Worm (Caenorhabditis elegans): ENCODE results near the gene nhr-56.
A peak's percentile ranks its signal among the peaks of the same experiment; 100 is the strongest.

Gene nhr-56

DNA sequence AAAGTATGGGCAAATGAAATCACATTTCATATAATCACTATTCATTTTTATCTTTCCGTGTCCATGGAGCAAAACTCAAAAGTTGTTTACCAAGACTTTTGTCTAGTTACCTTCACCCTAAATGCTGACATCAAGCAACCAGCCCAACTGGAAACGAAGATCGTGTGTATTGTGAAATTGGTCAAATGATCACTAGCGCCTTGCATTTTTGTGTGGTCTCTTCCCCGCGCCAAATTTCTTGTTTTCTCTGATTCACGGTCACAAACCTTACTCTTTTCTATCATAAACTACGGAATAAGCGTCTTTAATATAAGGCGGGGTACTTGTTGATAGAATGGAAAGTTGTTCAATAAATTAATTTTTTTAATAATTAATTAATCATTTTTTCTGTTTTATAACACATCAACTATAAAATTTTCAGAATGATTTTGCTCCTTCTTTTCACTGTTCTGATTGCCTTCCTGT, 31.4 kb downstream of the nhr-56 start, which contains the start of gene cyp-33C7 (continued):
- no peak for TF ChIP-seq zip-2 (tag; optimal IDR thresholded peaks at IDR 0.05)

DNA sequence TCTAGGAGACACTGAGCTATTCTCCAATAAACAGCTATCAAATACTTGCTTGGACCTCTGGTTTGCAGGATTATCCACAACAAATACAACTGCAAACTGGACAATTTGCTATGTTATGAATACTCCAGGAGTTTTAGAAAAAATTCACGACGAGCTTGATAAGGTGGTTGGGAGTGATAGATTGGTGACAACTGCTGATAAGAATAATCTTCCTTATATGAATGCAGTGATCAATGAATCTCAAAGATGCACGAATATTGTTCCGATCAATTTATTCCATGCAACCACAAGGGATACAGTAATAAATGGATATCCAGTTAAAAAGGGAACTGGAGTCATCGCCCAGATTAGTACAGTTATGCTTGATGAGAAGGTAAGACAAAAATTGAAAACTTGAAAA, 33.0 kb downstream of the nhr-56 start:
- TF ChIP-seq mes-2 (tag; optimal IDR thresholded peaks at IDR 0.05; ENCODE audit: poor library complexity, severe bottlenecking): no peak
- peak; percentile 8 for TF ChIP-seq dve-1 (tag; optimal IDR thresholded peaks at IDR 0.05; ENCODE audit: insufficient read depth)
- TF ChIP-seq snpc-1.2 (GFP tag; IDR thresholded peaks at IDR 0.05): no peak
- TF ChIP-seq pqm-1 (tag; optimal IDR thresholded peaks at IDR 0.05): peak; percentile 7
- TF ChIP-seq dmd-6 (GFP tag; IDR thresholded peaks at IDR 0.05): peak; percentile 73
- TF ChIP-seq daf-16 (GFP tag; optimal IDR thresholded peaks at IDR 0.05): no peak
- peak; percentile 19 for TF ChIP-seq daf-16 (tag; optimal IDR thresholded peaks at IDR 0.05)

DNA sequence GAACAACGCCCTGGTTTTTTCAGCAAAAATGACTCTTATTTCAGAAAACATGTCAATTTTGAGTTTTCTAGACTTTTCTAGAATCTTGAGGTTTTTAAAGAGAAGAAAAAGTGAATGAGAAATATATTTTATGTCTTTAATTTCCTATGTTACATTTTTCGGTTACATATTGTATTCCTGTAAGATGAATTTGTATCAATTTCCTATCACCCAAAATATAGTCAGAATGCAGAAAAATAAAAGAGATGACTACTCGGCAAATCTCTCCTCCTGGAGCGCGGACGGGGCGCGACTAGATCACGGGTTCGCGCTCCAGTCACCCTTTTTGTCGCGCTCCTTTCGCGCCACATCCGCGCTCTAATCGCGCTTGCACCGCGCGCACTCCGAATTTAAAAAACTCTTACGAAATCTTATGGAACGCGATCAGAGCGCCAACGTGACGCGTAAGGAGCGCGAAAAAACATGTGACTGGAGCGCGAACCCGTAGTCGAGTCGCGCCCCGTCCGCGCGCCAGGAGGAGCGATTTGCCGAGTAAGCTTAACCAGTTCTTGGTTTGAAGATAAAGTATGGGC, 35.8 kb downstream of the nhr-56 start, which contains the start of gene str-253:
str-253 (minus strand) TSS at position 51 of the 572 bp plus-strand sequence.
- TF ChIP-seq hlh-11 (tag; optimal IDR thresholded peaks at IDR 0.05) (no peak), arid-1 (GFP tag; conservative IDR thresholded peaks at IDR 0.05) (no peak), lin-13 (GFP tag; optimal IDR thresholded peaks at IDR 0.05) (no peak), php-3 (GFP tag; IDR thresholded peaks at IDR 0.05) (no peak), vab-7 (GFP tag; IDR thresholded peaks at IDR 0.05) (no peak), unc-62 (GFP tag; optimal IDR thresholded peaks at IDR 0.05 in 1 of 2) (peak in 1 of 2 experiments; percentile 82), unc-62 (tag; optimal IDR thresholded peaks at IDR 0.05) (no peak), set-16 (GFP tag; IDR thresholded peaks at IDR 0.05) (peak; percentile 72), skn-1 (tag; optimal IDR thresholded peaks at IDR 0.05) (no peak)

DNA sequence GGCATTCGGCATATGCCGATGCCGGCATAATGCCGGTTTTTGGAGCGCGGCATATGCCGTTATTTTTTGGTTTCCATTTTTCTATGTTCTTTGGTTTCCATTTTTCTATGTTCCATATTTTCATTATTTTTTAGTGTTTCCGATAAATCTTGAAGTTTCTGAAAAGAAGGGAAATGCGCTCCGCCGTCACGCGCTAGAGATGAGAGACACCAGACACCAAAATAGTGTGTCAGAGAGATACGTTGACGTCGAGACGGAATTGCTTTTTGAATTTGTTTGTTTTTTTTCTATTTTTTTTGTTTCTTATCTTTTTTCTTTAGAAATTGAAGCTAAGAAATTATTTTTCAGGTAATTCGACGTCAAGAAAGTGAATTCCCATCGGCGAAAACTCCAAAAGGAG, 36.4 kb downstream of the nhr-56 start, which contains the start of gene F41B5.1:
F41B5.1 (plus strand) TSS at position 343 of the 400 bp plus-strand sequence.
- TF ChIP-seq lin-38 (GFP tag; IDR thresholded peaks at IDR 0.05): peak; percentile 73

DNA sequence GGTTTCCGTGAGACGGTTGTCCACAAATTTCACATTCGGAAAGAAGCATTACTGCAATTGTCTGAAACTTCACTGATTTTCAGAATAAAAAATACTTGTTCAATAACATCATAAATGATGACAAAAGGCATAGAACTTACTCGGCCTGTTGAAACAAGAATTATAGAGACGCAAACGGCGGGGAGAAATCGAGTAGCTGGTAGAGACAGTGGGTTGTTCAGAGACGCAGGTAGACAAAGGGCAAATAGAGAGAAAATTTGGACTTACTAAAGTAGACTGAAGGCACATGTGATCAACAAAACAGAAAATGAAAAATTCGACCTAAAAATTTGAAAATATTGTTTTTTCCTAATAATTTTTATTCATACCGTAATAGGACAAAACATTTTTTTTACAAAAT, 40.9 kb downstream of the nhr-56 start, which contains the start of gene nhr-182:
nhr-182 (minus strand) TSS at position 178 of the 400 bp plus-strand sequence.
- TF ChIP-seq nhr-10 (tag; optimal IDR thresholded peaks at IDR 0.05): no peak
- no peak for TF ChIP-seq daf-16 (GFP tag; optimal IDR thresholded peaks at IDR 0.05)
- peak; percentile 66 for TF ChIP-seq daf-16 (tag; optimal IDR thresholded peaks at IDR 0.05)
- no peak for TF ChIP-seq egl-27 (tag; optimal IDR thresholded peaks at IDR 0.05)
- TF ChIP-seq nhr-111 (GFP tag; optimal IDR thresholded peaks at IDR 0.05): no peak
- peak; percentile 10 for TF ChIP-seq mes-2 (tag; optimal IDR thresholded peaks at IDR 0.05; ENCODE audit: poor library complexity, severe bottlenecking)
- no peak for TF ChIP-seq php-3 (GFP tag; IDR thresholded peaks at IDR 0.05)
- no peak for TF ChIP-seq hif-1 (tag; optimal IDR thresholded peaks at IDR 0.05)
- peak; percentile 14 for TF ChIP-seq hlh-11 (tag; optimal IDR thresholded peaks at IDR 0.05)
- TF ChIP-seq lim-7 (GFP tag; IDR thresholded peaks at IDR 0.05): no peak
- TF ChIP-seq dmd-6 (GFP tag; IDR thresholded peaks at IDR 0.05): peak; percentile 18; the same call in 1 of the 2 replicates
- no peak for TF ChIP-seq egl-43 (GFP tag; IDR thresholded peaks at IDR 0.05)
- no peak for TF ChIP-seq ztf-11 (tag; optimal IDR thresholded peaks at IDR 0.05)
- TF ChIP-seq aha-1 (tag): no peak
- peak; percentile 60 for TF ChIP-seq hlh-30 (tag; optimal IDR thresholded peaks at IDR 0.05; ENCODE audit: insufficient read depth)
- TF ChIP-seq fos-1 (tag; optimal IDR thresholded peaks at IDR 0.05): no peak
- peak; percentile 25 for TF ChIP-seq nhr-28 (tag; optimal IDR thresholded peaks at IDR 0.05)
- no peak for TF ChIP-seq lin-13 (GFP tag; optimal IDR thresholded peaks at IDR 0.05)
- peak; percentile 53 for TF ChIP-seq dve-1 (tag; optimal IDR thresholded peaks at IDR 0.05; ENCODE audit: insufficient read depth)

DNA sequence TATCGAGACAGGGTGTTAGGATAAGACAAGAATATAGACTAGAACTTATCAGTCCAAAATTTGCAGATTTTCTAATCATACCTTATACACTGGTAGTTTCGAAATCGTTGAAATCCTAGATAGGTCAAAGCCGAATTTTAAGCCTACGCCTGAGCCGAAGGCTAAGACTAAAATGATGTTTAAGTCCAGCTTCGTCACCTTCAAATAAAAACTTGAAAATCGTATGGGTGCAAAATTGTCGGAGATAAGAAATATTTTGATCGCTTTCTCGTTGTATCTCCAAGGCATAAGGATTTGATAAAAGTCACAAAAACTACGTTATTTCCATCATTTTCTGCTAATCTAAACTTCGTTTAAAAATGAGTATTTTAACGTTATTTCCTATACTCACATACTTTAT, 41.9 kb downstream of the nhr-56 start, which contains the start of gene F41B5.12:
F41B5.12 (plus strand) TSS at position 301 of the 400 bp plus-strand sequence.
- TF ChIP-seq zip-2 (tag; optimal IDR thresholded peaks at IDR 0.05): no peak
- no peak for TF ChIP-seq F26F4.8 (GFP tag; conservative IDR thresholded peaks at IDR 0.05)
- TF ChIP-seq egl-43 (GFP tag; IDR thresholded peaks at IDR 0.05): no peak
- no peak for TF ChIP-seq dpl-1 (GFP tag; optimal IDR thresholded peaks at IDR 0.05)
- no peak for TF ChIP-seq aha-1 (tag)
- no peak for TF ChIP-seq nhr-77 (tag; optimal IDR thresholded peaks at IDR 0.05)
- no peak for TF ChIP-seq dmd-9 (GFP tag; IDR thresholded peaks at IDR 0.05)
- no peak for TF ChIP-seq dmd-8 (GFP tag; IDR thresholded peaks at IDR 0.05)
- TF ChIP-seq nhr-10 (tag; optimal IDR thresholded peaks at IDR 0.05): no peak
- TF ChIP-seq php-3 (GFP tag; IDR thresholded peaks at IDR 0.05): no peak
- no peak for TF ChIP-seq ceh-20 (GFP tag; IDR thresholded peaks at IDR 0.05)
- TF ChIP-seq zip-11 (GFP tag; IDR thresholded peaks at IDR 0.05): no peak
- no peak for TF ChIP-seq Y75B8A.6 (GFP tag; IDR thresholded peaks at IDR 0.05)
- TF ChIP-seq rbr-2 (tag; optimal IDR thresholded peaks at IDR 0.05): no peak
- no peak for TF ChIP-seq nhr-11 (tag; optimal IDR thresholded peaks at IDR 0.05)
- no peak for TF ChIP-seq nhr-76 (tag; optimal IDR thresholded peaks at IDR 0.05)
- TF ChIP-seq F37D6.2 (tag; optimal IDR thresholded peaks at IDR 0.05): no peak
- TF ChIP-seq Y5F2A.4 (GFP tag; optimal IDR thresholded peaks at IDR 0.05): no peak

Data from whole organism, L4 larva.